Fruit fly (Drosophila melanogaster) whole organism, pupa: ENCODE data around the gene CG32808.

Source experiments
- CG10348 ChIP-seq: fragments of 200-800 bp; sonication (Bioruptor generic); IDR thresholded peaks from 2 replicates; pipeline ENCODE4 v1.3.6; 2022; ENCODE audit warnings: missing biosample characterization, missing genetic modification characterization
- CG12605 ChIP-seq: fragments of 200-800 bp; sonication (Bioruptor generic); IDR thresholded peaks from 2 replicates; pipeline ENCODE4 v1.3.6; 2022; ENCODE audit warnings: missing biosample characterization, missing genetic modification characterization
- CG13204 ChIP-seq: fragments of 200-800 bp; sonication (Bioruptor generic); optimal IDR thresholded peaks from 2 replicates; lab custom pipeline; 2018; ENCODE audit warnings: missing biosample characterization, mild to moderate bottlenecking, missing genetic modification characterization, moderate library complexity
- CG14655 ChIP-seq: fragments of 200-800 bp; sonication (Bioruptor generic); optimal IDR thresholded peaks from 3 replicates; lab custom pipeline; 2017; ENCODE audit warnings: mild to moderate bottlenecking, missing biosample characterization, missing genetic modification reagents, missing genetic modification characterization
- CG15710 ChIP-seq: fragments of 200-800 bp; sonication (Bioruptor generic); optimal IDR thresholded peaks from 2 replicates; lab custom pipeline; 2018; ENCODE audit warnings: missing biosample characterization, mild to moderate bottlenecking, missing genetic modification characterization, moderate library complexity
- CG17806 ChIP-seq: fragments of 200-800 bp; sonication (Bioruptor generic); optimal IDR thresholded peaks from 2 replicates; lab custom pipeline; 2018; ENCODE audit warnings: missing biosample characterization, mild to moderate bottlenecking, missing genetic modification characterization, moderate library complexity
- CG32121 ChIP-seq: fragments of 200-800 bp; sonication (Bioruptor generic); IDR thresholded peaks from 2 replicates; pipeline ENCODE4 v1.3.6; 2022; ENCODE audit warnings: missing biosample characterization, missing genetic modification characterization
- CG34367 ChIP-seq: fragments of 200-800 bp; sonication (Bioruptor generic); optimal IDR thresholded peaks from 2 replicates; lab custom pipeline; 2018; ENCODE audit warnings: missing biosample characterization, mild to moderate bottlenecking, missing genetic modification characterization
- CG4496 ChIP-seq: fragments of 200-800 bp; sonication (Bioruptor generic); IDR thresholded peaks from 3 replicates; pipeline ENCODE4 v1.3.6; 2022; ENCODE audit warnings: missing biosample characterization, missing genetic modification characterization
- CG8159 ChIP-seq: fragments of 200-800 bp; sonication (Bioruptor generic); optimal IDR thresholded peaks from 3 replicates; lab custom pipeline; 2018; ENCODE audit warnings: missing biosample characterization, mild to moderate bottlenecking, missing genetic modification characterization, moderate library complexity
- CG8301 ChIP-seq: fragments of 200-800 bp; sonication (Bioruptor generic); optimal IDR thresholded peaks from 2 replicates; lab custom pipeline; 2018; ENCODE audit warnings: missing biosample characterization, mild to moderate bottlenecking, missing genetic modification characterization
- CG9948 ChIP-seq: fragments of 200-800 bp; sonication (Bioruptor generic); optimal IDR thresholded peaks from 2 replicates; lab custom pipeline; 2018; ENCODE audit warnings: missing biosample characterization, mild to moderate bottlenecking, missing genetic modification characterization, moderate library complexity
- D1 ChIP-seq: fragments of 200-800 bp; sonication (Bioruptor generic); optimal IDR thresholded peaks from 2 replicates; lab custom pipeline; 2018; ENCODE audit warnings: missing biosample characterization, mild to moderate bottlenecking, missing genetic modification characterization, moderate library complexity
- EcR ChIP-seq: fragments of 200-800 bp; sonication (Bioruptor generic); optimal IDR thresholded peaks from 3 replicates; lab custom pipeline; 2019; ENCODE audit warnings: missing biosample characterization, missing genetic modification characterization, mild to moderate bottlenecking, moderate library complexity, missing genetic modification reagents
- Ets98B ChIP-seq: fragments of 200-800 bp; sonication (Bioruptor generic); IDR thresholded peaks from 2 replicates; pipeline ENCODE4 v1.3.6; 2022; ENCODE audit warnings: missing biosample characterization, missing genetic modification characterization
- Pif1A ChIP-seq: fragments of 200-800 bp; sonication (Bioruptor generic); optimal IDR thresholded peaks from 3 replicates; lab custom pipeline; 2016; ENCODE audit warnings: missing biosample characterization, missing genetic modification characterization
- Pif1B ChIP-seq: fragments of 200-800 bp; sonication (Bioruptor generic); optimal IDR thresholded peaks from 3 replicates; lab custom pipeline; 2016; ENCODE audit warnings: missing biosample characterization, missing genetic modification characterization
- Snoo ChIP-seq: fragments of 200-800 bp; sonication (Bioruptor generic); optimal IDR thresholded peaks from 3 replicates; lab custom pipeline; 2017; ENCODE audit warnings: missing biosample characterization, mild to moderate bottlenecking, missing genetic modification characterization, inconsistent platforms
- fd96Ca ChIP-seq: fragments of 200-800 bp; sonication (Bioruptor generic); IDR thresholded peaks from 3 replicates; pipeline ENCODE4 v1.3.6; 2022; ENCODE audit warnings: missing biosample characterization, missing genetic modification characterization
- gl ChIP-seq: fragments of 200-800 bp; sonication (Bioruptor generic); optimal IDR thresholded peaks from 2 replicates; lab custom pipeline; 2018; ENCODE audit warnings: missing biosample characterization, mild to moderate bottlenecking, missing genetic modification characterization
- rn ChIP-seq: fragments of 200-800 bp; sonication (Bioruptor generic); IDR thresholded peaks from 2 replicates; pipeline ENCODE4 v1.3.6; 2022; ENCODE audit warnings: missing biosample characterization, missing genetic modification characterization

CG32808 gene

DNA sequence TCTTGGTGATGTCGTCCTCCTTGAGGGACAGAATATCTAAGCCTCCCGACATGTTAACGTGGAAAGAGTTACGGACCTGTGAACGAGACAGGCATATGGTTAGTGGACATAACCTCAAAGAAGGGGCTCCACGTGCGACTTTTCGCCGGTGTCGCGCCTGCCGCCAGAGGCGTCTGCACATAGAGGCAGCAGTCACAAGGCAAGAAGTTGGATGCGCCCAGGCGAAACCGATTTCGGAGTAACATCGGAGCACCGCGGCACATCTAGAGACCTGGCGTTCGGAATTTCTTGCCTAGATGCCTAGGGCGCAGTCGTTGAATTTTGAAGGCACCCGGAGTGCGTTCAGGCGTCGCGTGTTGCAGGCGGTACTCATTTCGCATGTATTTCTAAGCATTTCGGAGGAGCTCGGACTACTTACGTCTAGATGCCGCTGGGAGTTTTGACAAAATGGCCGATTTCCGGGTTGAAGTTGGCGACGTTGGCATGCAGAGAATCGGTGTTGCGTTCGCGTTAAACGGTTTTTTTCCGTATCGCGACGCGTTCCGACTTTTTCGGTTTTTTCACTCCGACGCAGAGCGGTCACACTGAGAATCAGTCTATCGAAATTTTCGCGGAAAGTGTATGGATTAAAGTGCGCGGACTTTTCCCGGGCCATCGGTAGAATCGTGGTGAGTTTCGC is 13.4 kb upstream of the CG32808 start, which contains the start of the genes sta and inc:
TSS of gene sta (minus strand) at position 574 of the 679 bp plus-strand sequence.
TSS of gene inc (plus strand) at position 640 of the 679 bp plus-strand sequence.
- TF ChIP-seq gl (tag; lab: Kevin White, UChicago) (peak; percentile 41), CG4496 (GFP tag; lab: Robert Waterston, UW) (peak; percentile 69), rn (no peak), fd96Ca (GFP tag; lab: Robert Waterston, UW) (peak; percentile 51; the same call in 1 of the 3 replicates), Snoo (tag; lab: Kevin White, UChicago) (peak; percentile 77), CG17806 (no peak), Pif1A (GFP tag; lab: Kevin White, UChicago) (peak; percentile 30), CG34367 (tag; lab: Kevin White, UChicago) (peak; percentile 44), Ets98B (peak; percentile 40; the same call in 1 of the 2 replicates), CG14655 (GFP tag; lab: Kevin White, UChicago) (no peak), CG8301 (tag; lab: Kevin White, UChicago) (peak; percentile 16), CG9948 (tag; lab: Kevin White, UChicago) (peak; percentile 21), CG13204 (GFP tag; lab: Kevin White, UChicago) (peak; percentile 41), EcR (GFP tag; lab: Kevin White, UChicago) (no peak), CG12605 (peak; percentile 46), D1 (tag; lab: Kevin White, UChicago) (no peak), CG15710 (tag; lab: Kevin White, UChicago) (peak; percentile 38), CG8159 (tag; lab: Kevin White, UChicago) (peak; percentile 43), CG32121 (GFP tag; lab: Robert Waterston, UW) (no peak), CG10348 (no peak)
- TF ChIP-seq, all 21 proteins: peak for 13

DNA sequence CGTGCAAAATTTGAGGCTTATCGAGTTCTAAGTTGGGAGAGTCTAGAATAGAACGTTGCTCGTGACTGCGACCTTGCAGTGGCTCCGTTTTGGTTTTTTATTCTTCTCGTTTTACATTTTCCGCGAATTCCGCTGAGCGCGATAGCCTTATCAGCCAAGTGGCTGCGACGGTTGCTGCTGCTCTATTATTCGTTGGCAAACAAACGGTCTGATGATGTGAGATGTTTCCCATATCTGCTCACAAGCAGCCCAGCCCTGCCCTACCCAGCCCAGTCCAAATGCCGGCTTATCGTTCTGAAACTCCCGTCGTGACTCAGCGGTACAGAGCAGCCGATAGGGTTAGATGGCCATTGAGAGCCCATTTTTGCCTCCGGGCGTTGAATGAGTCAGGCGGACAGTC is 10.8 kb upstream of the CG32808 start:
- TF ChIP-seq CG12605 (no peak), CG10348 (no peak), CG17806 (no peak), rn (no peak), Ets98B (no peak), CG15710 (tag; lab: Kevin White, UChicago) (no peak), Pif1B (GFP tag; lab: Kevin White, UChicago) (no peak), gl (tag; lab: Kevin White, UChicago) (no peak), D1 (tag; lab: Kevin White, UChicago) (no peak), CG34367 (tag; lab: Kevin White, UChicago) (no peak), CG32121 (GFP tag; lab: Robert Waterston, UW) (no peak), fd96Ca (GFP tag; lab: Robert Waterston, UW) (no peak), EcR (GFP tag; lab: Kevin White, UChicago) (no peak), Snoo (tag; lab: Kevin White, UChicago) (no peak)

DNA sequence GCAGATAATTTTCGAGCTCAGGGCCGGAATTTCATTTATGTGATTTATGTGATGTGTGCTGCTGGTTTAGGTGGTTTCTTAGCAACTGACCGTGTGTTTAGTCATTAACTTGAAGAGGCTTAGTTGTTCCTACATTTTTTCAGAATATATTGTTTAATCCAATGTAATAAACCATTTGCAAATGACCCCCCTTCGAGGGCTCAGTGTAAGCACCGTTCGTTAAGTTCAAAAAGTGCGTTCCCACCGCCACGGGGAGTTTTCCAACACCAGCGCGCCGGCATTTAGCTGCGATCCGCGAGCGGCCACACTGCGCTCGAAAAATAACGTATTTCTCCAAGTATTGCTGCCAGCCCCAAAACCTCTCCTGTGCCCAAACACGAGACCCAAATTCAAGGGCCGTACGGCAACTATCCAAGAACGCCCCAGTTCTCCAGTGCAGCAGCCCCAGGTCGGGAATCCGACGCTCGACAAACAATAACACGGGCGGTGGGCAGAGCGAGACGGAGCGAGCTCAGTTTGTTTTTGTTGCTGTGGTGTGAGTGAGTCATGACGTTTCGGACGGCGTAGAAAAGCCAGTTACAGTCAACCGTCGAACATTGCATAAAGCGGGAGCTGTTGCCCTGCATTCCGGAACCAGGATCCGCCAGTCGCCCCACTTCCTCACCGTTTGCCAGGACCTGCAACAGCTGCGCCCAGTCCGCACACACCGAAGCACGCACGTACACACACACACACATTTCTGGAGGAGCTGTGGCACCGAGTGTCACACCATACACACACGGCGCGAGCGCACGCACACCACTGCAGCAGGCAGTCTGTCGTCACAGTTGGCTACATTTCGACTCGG is 8.9 kb upstream of the CG32808 start, which contains the start of gene rush:
TSS of gene rush (plus strand) at position 277 of the 847 bp plus-strand sequence.
- peak; percentile 16 for TF ChIP-seq CG8159 (tag; lab: Kevin White, UChicago)
- no peak for TF ChIP-seq EcR (GFP tag; lab: Kevin White, UChicago)
- peak; percentile 60 for TF ChIP-seq CG4496 (GFP tag; lab: Robert Waterston, UW)
- TF ChIP-seq fd96Ca (GFP tag; lab: Robert Waterston, UW) = peak; percentile 28; the same call in 1 of the 3 replicates

DNA sequence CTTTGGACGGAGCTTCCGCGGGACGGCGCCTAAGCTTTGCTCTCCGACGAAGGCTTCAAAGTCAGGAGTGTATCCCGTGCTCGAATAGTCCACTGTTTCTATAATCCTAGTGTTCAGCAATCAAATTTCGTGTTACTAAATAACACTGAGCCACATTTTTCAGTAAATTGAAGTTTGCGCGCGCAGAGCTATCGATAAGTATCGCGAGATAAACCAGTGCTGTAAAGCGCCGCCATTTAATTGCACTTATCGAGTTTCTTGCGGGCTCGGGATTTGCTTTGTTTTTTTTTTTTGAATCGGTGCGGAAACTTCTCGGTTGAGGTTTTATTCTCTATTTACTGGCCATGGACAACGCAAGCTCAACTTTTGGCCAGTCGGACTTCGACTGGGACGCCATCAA is 7.2 kb upstream of the CG32808 start, which contains the start of the genes Rab27 and mei-38:
TSS of gene Rab27 (minus strand) at position 127 of the 400 bp plus-strand sequence.
TSS of gene mei-38 (plus strand) at position 216 of the 400 bp plus-strand sequence.
- TF ChIP-seq CG14655 (GFP tag; lab: Kevin White, UChicago) = no peak
- TF ChIP-seq Ets98B = peak; percentile 21
- TF ChIP-seq CG4496 (GFP tag; lab: Robert Waterston, UW) = 0 out of 3 replicates have a peak, but pooled peaks have one; percentile 37
- no peak for TF ChIP-seq fd96Ca (GFP tag; lab: Robert Waterston, UW)

DNA sequence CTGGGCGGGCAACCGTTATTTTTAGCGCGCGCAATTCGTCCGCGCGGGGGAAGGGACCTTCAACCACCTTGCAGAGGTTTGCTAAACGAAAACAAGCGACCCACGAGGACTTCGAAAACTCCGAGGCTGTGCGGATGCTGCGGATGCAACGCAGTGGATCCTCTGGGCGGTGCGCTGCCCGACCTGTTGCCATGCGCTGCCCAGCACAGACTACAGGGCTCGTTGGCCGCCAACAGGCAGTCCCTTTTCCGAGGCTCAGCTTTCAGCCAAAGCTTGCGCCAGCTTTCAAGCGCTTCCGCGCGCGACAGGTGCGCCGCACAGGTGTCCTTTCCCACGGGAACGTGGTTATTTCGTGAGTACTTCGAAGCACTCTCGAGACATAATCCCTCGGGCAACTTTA is 6.8 kb upstream of the CG32808 start:
- TF ChIP-seq CG12605 (peak; percentile 56; the same call in 1 of the 2 replicates), CG14655 (GFP tag; lab: Kevin White, UChicago) (no peak)

DNA sequence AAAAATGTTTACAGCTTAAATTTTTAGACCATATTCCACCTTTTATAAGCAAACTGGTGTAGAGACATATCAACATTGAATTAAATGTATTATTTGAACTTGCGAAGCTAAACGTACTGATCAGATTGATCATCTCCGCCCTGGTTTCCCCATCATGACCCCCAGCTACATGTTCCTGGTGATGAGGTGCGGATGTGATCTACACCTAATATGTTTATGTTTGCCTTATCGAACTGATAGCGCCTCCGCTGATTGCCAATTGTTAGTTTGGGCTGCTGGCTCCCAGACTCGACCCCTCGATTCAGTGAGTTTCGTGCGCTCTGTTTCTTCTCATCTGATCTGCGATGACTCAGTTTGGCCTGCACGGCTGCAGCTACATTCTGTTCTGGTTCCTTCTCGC is 2.6 kb upstream of the CG32808 start, which contains the start of gene CG14780:
TSS of gene CG14780 (plus strand) at position 301 of the 400 bp plus-strand sequence.
- TF ChIP-seq CG34367 (tag; lab: Kevin White, UChicago) (no peak), CG12605 (no peak), CG17806 (no peak), CG10348 (no peak), Snoo (tag; lab: Kevin White, UChicago) (no peak)
- TF ChIP-seq, all 21 proteins: peak for 0
